5 worm cellular contexts compared by ENCODE assay signal in the genomic region with DNA sequence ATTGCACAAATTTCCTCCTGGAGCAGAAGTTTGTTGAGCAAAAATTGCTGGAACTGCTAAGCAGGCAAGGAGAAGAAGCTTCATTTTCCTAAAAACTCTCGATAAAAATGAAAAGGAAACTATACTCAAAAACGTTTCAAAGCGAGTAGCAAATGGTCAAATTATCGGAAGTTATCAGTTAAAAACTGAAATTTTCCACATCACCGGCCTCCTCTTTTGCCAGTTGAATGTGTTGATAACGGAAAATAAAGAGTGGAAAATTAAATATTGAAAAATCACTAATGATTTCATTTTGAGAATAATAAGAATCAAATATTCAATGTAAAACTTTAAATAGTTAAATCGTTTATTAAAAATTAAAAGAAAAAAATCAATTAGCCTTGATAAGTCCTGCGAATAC.
A peak's percentile ranks its signal among the peaks of the same experiment; 100 is the strongest.
TF ChIP-seq lines count a peak whose summit lies in the region.

TSS of gene ZK1320.2 (minus strand) at position 88 of the 400 bp plus-strand sequence.

TF ChIP-seq in whole organism, L1 larva, 84 proteins besides CTCF, POLR2A, EP300 and RAD21:
- TF ChIP-seq elt-2 (tag; optimal IDR thresholded peaks at IDR 0.05; lab: Kevin White, UChicago) (peak; percentile 26), sup-37 (GFP tag; optimal IDR thresholded peaks at IDR 0.05; lab: Kevin White, UChicago) (no peak)

TF ChIP-seq in whole organism, L2 larva, 48 proteins besides CTCF, POLR2A, EP300 and RAD21:
- TF ChIP-seq crh-2 (tag; optimal IDR thresholded peaks at IDR 0.05; lab: Kevin White, UChicago) (peak; percentile 52), nhr-129 (tag; optimal IDR thresholded peaks at IDR 0.05; lab: Kevin White, UChicago) (no peak), lsy-2 (tag; optimal IDR thresholded peaks at IDR 0.05; lab: Kevin White, UChicago) (no peak), blmp-1 (tag; optimal IDR thresholded peaks at IDR 0.05; lab: Kevin White, UChicago; ENCODE audit: insufficient read depth) (no peak), fos-1 (tag; optimal IDR thresholded peaks at IDR 0.05; lab: Kevin White, UChicago) (peak; percentile 79), lin-39 (tag; optimal IDR thresholded peaks at IDR 0.05; lab: Kevin White, UChicago) (no peak)

TF ChIP-seq in whole organism, L3 larva, 47 proteins besides CTCF, POLR2A, EP300 and RAD21:
- no peak for TF ChIP-seq fkh-10 (GFP tag; optimal IDR thresholded peaks at IDR 0.05; lab: Kevin White, UChicago)
- TF ChIP-seq ZK546.5 (tag; optimal IDR thresholded peaks at IDR 0.05; lab: Kevin White, UChicago), result no peak
- no peak for TF ChIP-seq ztf-4 (tag; optimal IDR thresholded peaks at IDR 0.05; lab: Kevin White, UChicago)
- peak; percentile 42 for TF ChIP-seq pqm-1 (tag; optimal IDR thresholded peaks at IDR 0.05; lab: Kevin White, UChicago)
- no peak for TF ChIP-seq ceh-16 (tag; optimal IDR thresholded peaks at IDR 0.05; lab: Kevin White, UChicago)
- TF ChIP-seq ama-1 (optimal IDR thresholded peaks at IDR 0.05; lab: Kevin White, UChicago), result no peak
- TF ChIP-seq ceh-82 (tag; optimal IDR thresholded peaks at IDR 0.05; lab: Kevin White, UChicago), result no peak
- TF ChIP-seq nhr-77 (tag; optimal IDR thresholded peaks at IDR 0.05; lab: Kevin White, UChicago), result no peak
- TF ChIP-seq elt-2 (tag; optimal IDR thresholded peaks at IDR 0.05; lab: Kevin White, UChicago), result peak; percentile 66

TF ChIP-seq in whole organism, L4 larva, 104 proteins besides CTCF, POLR2A, EP300 and RAD21:
- no peak for TF ChIP-seq nhr-102 (tag; optimal IDR thresholded peaks at IDR 0.05; lab: Kevin White, UChicago)
- no peak for TF ChIP-seq ceh-62 (tag; optimal IDR thresholded peaks at IDR 0.05; lab: Kevin White, UChicago)
- TF ChIP-seq nhr-111 (GFP tag; optimal IDR thresholded peaks at IDR 0.05; lab: Kevin White, UChicago), result no peak
- TF ChIP-seq zfp-2 (tag; optimal IDR thresholded peaks at IDR 0.05; lab: Kevin White, UChicago), result no peak
- TF ChIP-seq lin-13 (GFP tag; optimal IDR thresholded peaks at IDR 0.05; lab: Kevin White, UChicago), result no peak
- TF ChIP-seq spr-1 (tag; optimal IDR thresholded peaks at IDR 0.05; lab: Kevin White, UChicago), result no peak
- TF ChIP-seq nhr-6 (tag; optimal IDR thresholded peaks at IDR 0.05; lab: Kevin White, UChicago), result no peak
- TF ChIP-seq nhr-10 (tag; optimal IDR thresholded peaks at IDR 0.05; lab: Kevin White, UChicago), result no peak
- no peak for TF ChIP-seq daf-19 (GFP tag; conservative IDR thresholded peaks at IDR 0.05; lab: Robert Waterston, UW)
- TF ChIP-seq hif-1 (tag; optimal IDR thresholded peaks at IDR 0.05; lab: Kevin White, UChicago), result no peak
- TF ChIP-seq lir-3 (tag; optimal IDR thresholded peaks at IDR 0.05; lab: Kevin White, UChicago), result no peak
- peak; percentile 55 for TF ChIP-seq nhr-28 (tag; optimal IDR thresholded peaks at IDR 0.05; lab: Kevin White, UChicago)
- TF ChIP-seq set-16 (GFP tag; IDR thresholded peaks at IDR 0.05; lab: Robert Waterston, UW), result no peak
- no peak for TF ChIP-seq mes-2 (tag; optimal IDR thresholded peaks at IDR 0.05; lab: Kevin White, UChicago; ENCODE audit: poor library complexity, severe bottlenecking)
- no peak for TF ChIP-seq Y105C5A.15 (GFP tag; IDR thresholded peaks at IDR 0.05; lab: Robert Waterston, UW)
- TF ChIP-seq F37D6.2 (tag; optimal IDR thresholded peaks at IDR 0.05; lab: Kevin White, UChicago), result no peak
- TF ChIP-seq ceh-28 (tag; optimal IDR thresholded peaks at IDR 0.05; lab: Kevin White, UChicago), result no peak
- TF ChIP-seq snpc-4 (tag; optimal IDR thresholded peaks at IDR 0.05; lab: Kevin White, UChicago), result no peak
- peak; percentile 69 for TF ChIP-seq pqm-1 (tag; optimal IDR thresholded peaks at IDR 0.05; lab: Kevin White, UChicago)
- peak; percentile 48; the same call in 1 of the 2 replicates for TF ChIP-seq dmd-6 (GFP tag; IDR thresholded peaks at IDR 0.05; lab: Robert Waterston, UW)
- peak; percentile 17 for TF ChIP-seq dve-1 (tag; optimal IDR thresholded peaks at IDR 0.05; lab: Kevin White, UChicago; ENCODE audit: insufficient read depth)
- no peak for TF ChIP-seq mdt-29 (GFP tag; IDR thresholded peaks at IDR 0.05; lab: Robert Waterston, UW)
- no peak for TF ChIP-seq dmd-9 (GFP tag; IDR thresholded peaks at IDR 0.05; lab: Robert Waterston, UW)
- TF ChIP-seq daf-16 (GFP tag; optimal IDR thresholded peaks at IDR 0.05; lab: Kevin White, UChicago), result no peak
- peak; percentile 43 for TF ChIP-seq daf-16 (tag; optimal IDR thresholded peaks at IDR 0.05; lab: Kevin White, UChicago)
- TF ChIP-seq gei-8 (GFP tag; optimal IDR thresholded peaks at IDR 0.05; lab: Kevin White, UChicago), result no peak
- TF ChIP-seq lin-29 (GFP tag; IDR thresholded peaks at IDR 0.05; lab: Robert Waterston, UW), result no peak
TF ChIP-seq in whole organism, L4 larva: peak in this region for 5.

TF ChIP-seq in whole organism, young adult, 124 proteins besides CTCF, POLR2A, EP300 and RAD21:
- TF ChIP-seq mcd-1 (GFP tag; IDR thresholded peaks at IDR 0.05; lab: Robert Waterston, UW) (no peak), atf-7 (tag; optimal IDR thresholded peaks at IDR 0.05; lab: Kevin White, UChicago) (no peak), nhr-80 (tag; optimal IDR thresholded peaks at IDR 0.05; lab: Kevin White, UChicago) (peak; percentile 48), tbx-9 (tag; optimal IDR thresholded peaks at IDR 0.05; lab: Kevin White, UChicago; ENCODE audit: borderline replicate concordance) (no peak), lsl-1 (GFP tag; optimal IDR thresholded peaks at IDR 0.05; lab: Kevin White, UChicago) (no peak), let-607 (tag; optimal IDR thresholded peaks at IDR 0.05; lab: Kevin White, UChicago) (peak in 1 of 2 experiments; percentile 7)
